Fruit fly (Drosophila melanogaster): ENCODE results near the gene CG15160.

dm6 chr2L:18620153-18620552 lies 29.5 kb downstream of the CG15160 start:
- TF ChIP-seq cic (GFP tag; optimal IDR thresholded peaks at IDR 0.05) (no peak), Clk (GFP tag; optimal IDR thresholded peaks at IDR 0.05) (no peak), CG7045 (GFP tag; optimal IDR thresholded peaks at IDR 0.05) (no peak), toe (GFP tag; optimal IDR thresholded peaks at IDR 0.05) (no peak), kay (GFP tag; ENCODE audit: borderline replicate concordance) (no peak), cnc (optimal IDR thresholded peaks at IDR 0.05) (no peak), CG5204 (GFP tag; optimal IDR thresholded peaks at IDR 0.05) (no peak), Crg-1 (GFP tag; optimal IDR thresholded peaks at IDR 0.05) (no peak), CG14711 (tag; optimal IDR thresholded peaks at IDR 0.05) (no peak), pad (GFP tag; optimal IDR thresholded peaks at IDR 0.05) (no peak), CG11617 (GFP tag; optimal IDR thresholded peaks at IDR 0.05) (no peak), Hr96 (GFP tag; optimal IDR thresholded peaks at IDR 0.05) (no peak)

All from whole organism, adult.